Fruit fly (Drosophila melanogaster): ENCODE measurements around the gene CG42637.

Gene CG42637

DNA sequence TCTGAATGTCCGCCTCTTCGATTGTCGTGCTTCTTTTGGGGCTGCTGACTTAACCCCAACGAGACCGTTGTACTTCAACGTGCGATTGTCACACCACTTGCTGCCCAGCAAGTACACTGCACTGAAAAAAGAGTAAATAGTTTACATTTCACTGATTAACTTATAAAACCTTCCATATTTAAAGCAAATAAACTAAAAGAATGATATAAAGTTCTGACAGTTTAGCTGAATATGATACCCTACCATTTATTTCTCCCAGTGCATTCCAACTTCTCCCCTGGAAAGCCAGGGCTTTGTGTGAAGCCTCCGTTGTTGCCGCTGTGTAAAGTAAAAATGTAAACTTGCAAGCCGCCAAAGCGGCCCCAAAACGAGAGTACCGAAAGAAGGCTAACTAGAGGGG is 119.1 kb downstream of the CG42637 start (continued):
- no peak for TF ChIP-seq bbx (GFP tag; IDR thresholded peaks at IDR 0.05; ENCODE audit: partially characterized antibody)
- 0 out of 3 replicates have a peak, but pooled peaks have one; percentile 41 for TF ChIP-seq ken (GFP tag; IDR thresholded peaks at IDR 0.05)
- peak; percentile 49 for TF ChIP-seq unpg (GFP tag; optimal IDR thresholded peaks at IDR 0.05)
- TF ChIP-seq CG9797 (GFP tag; optimal IDR thresholded peaks at IDR 0.05), result no peak
- TF ChIP-seq CG9437 (GFP tag; optimal IDR thresholded peaks at IDR 0.05), result no peak
- no peak for TF ChIP-seq CG7372 (GFP tag; IDR thresholded peaks at IDR 0.05)
- no peak for TF ChIP-seq kah (GFP tag; optimal IDR thresholded peaks at IDR 0.05)
- no peak for TF ChIP-seq Mad (GFP tag; optimal IDR thresholded peaks at IDR 0.05)
- peak; percentile 14 for TF ChIP-seq CG30403 (GFP tag; optimal IDR thresholded peaks at IDR 0.05)
- no peak for TF ChIP-seq CG4328 (GFP tag; optimal IDR thresholded peaks at IDR 0.05)
- no peak for TF ChIP-seq CG8290 (GFP tag; optimal IDR thresholded peaks at IDR 0.05)
- no peak for TF ChIP-seq CG8290 (tag; optimal IDR thresholded peaks at IDR 0.05)
- TF ChIP-seq CG3838 (GFP tag; optimal IDR thresholded peaks at IDR 0.05), result no peak
- TF ChIP-seq tgo (GFP tag; IDR thresholded peaks at IDR 0.05), result no peak
- no peak for TF ChIP-seq insv (GFP tag; optimal IDR thresholded peaks at IDR 0.05)
- TF ChIP-seq CG4282 (GFP tag; optimal IDR thresholded peaks at IDR 0.05), result no peak
- no peak for TF ChIP-seq pho (GFP tag; optimal IDR thresholded peaks at IDR 0.05)
- peak; percentile 65 for TF ChIP-seq CG2712 (tag; optimal IDR thresholded peaks at IDR 0.05)
- no peak for TF ChIP-seq CG6791 (GFP tag; IDR thresholded peaks at IDR 0.05; ENCODE audit: partially characterized antibody)
- TF ChIP-seq CG10979 (tag; optimal IDR thresholded peaks at IDR 0.05), result peak; percentile 68
- no peak for TF ChIP-seq CG2120 (GFP tag; optimal IDR thresholded peaks at IDR 0.05)
- no peak for TF ChIP-seq CG16863 (GFP tag; optimal IDR thresholded peaks at IDR 0.05)
- TF ChIP-seq Trl (optimal IDR thresholded peaks at IDR 0.05), result no peak
- no peak for TF ChIP-seq Trl (GFP tag; optimal IDR thresholded peaks at IDR 0.05)
- TF ChIP-seq dm (GFP tag; optimal IDR thresholded peaks at IDR 0.05), result peak; percentile 0
- no peak for TF ChIP-seq slbo (GFP tag; IDR thresholded peaks at IDR 0.05)
- peak; percentile 22 for TF ChIP-seq CG4820 (GFP tag; optimal IDR thresholded peaks at IDR 0.05)
- TF ChIP-seq CG3847 (GFP tag; IDR thresholded peaks at IDR 0.05), result peak; percentile 29; the same call in 1 of the 2 replicates
- TF ChIP-seq dmrt99B (tag; optimal IDR thresholded peaks at IDR 0.05), result peak; percentile 33
- TF ChIP-seq CG10209 (GFP tag; optimal IDR thresholded peaks at IDR 0.05), result no peak
- TF ChIP-seq CG1529 (GFP tag; optimal IDR thresholded peaks at IDR 0.05), result peak; percentile 17
- TF ChIP-seq Usf (GFP tag; optimal IDR thresholded peaks at IDR 0.05), result peak; percentile 13
- TF ChIP-seq Med (GFP tag), result no peak
- TF ChIP-seq CG8765 (GFP tag; IDR thresholded peaks at IDR 0.05), result peak; percentile 53
- TF ChIP-seq sd (tag; optimal IDR thresholded peaks at IDR 0.05), result no peak
- TF ChIP-seq CG13894 (tag; optimal IDR thresholded peaks at IDR 0.05), result no peak
- no peak for TF ChIP-seq ap (GFP tag; IDR thresholded peaks at IDR 0.05)
- TF ChIP-seq Ravus (GFP tag; IDR thresholded peaks at IDR 0.05), result no peak
- TF ChIP-seq Hr39 (optimal IDR thresholded peaks at IDR 0.05), result no peak
- peak; percentile 9 for TF ChIP-seq ATbp (GFP tag; optimal IDR thresholded peaks at IDR 0.05)
- no peak for TF ChIP-seq pros (GFP tag; optimal IDR thresholded peaks at IDR 0.05)
- TF ChIP-seq zfh1 (GFP tag; IDR thresholded peaks at IDR 0.05), result peak; percentile 60; the same call in 2 of the 3 replicates
- TF ChIP-seq CG4424 (GFP tag; optimal IDR thresholded peaks at IDR 0.05), result peak; percentile 12
- TF ChIP-seq CG9876 (GFP tag; optimal IDR thresholded peaks at IDR 0.05), result no peak
- no peak for TF ChIP-seq CG6854 (GFP tag; optimal IDR thresholded peaks at IDR 0.05)
- TF ChIP-seq ci (GFP tag; IDR thresholded peaks at IDR 0.05), result 0 out of 3 replicates have a peak, but pooled peaks have one; percentile 58
- no peak for TF ChIP-seq ac (GFP tag; optimal IDR thresholded peaks at IDR 0.05)
- no peak for TF ChIP-seq CG9215 (GFP tag; IDR thresholded peaks at IDR 0.05)
- peak; percentile 18 for TF ChIP-seq Abd-B (GFP tag; optimal IDR thresholded peaks at IDR 0.05)
- 0 out of 2 replicates have a peak, but pooled peaks have one; percentile 24 for TF ChIP-seq HLH3B (GFP tag; IDR thresholded peaks at IDR 0.05)
- no peak for TF ChIP-seq HHEX (GFP tag; optimal IDR thresholded peaks at IDR 0.05)
- TF ChIP-seq MBD-R2 (GFP tag; IDR thresholded peaks at IDR 0.05), result no peak
- TF ChIP-seq CG2116 (GFP tag; optimal IDR thresholded peaks at IDR 0.05), result no peak
